Worm (Caenorhabditis elegans) whole organism, L3 larva: Measurements from ENCODE around the gene nfki-1.

ENCODE experiments used
- R02D3.7 ChIP-seq: fragments of 150-350 bp; optimal IDR thresholded peaks from 2 replicates; lab custom pipeline; 2014; ENCODE audit warnings: missing biosample characterization, missing genetic modification characterization
- ZK546.5 ChIP-seq: sonication (generic microtip); optimal IDR thresholded peaks from 2 replicates; lab custom pipeline; 2017; ENCODE audit warnings: missing biosample characterization, missing genetic modification characterization
- aly-2 ChIP-seq: fragments of 150-350 bp; optimal IDR thresholded peaks from 2 replicates; lab custom pipeline; 2014; ENCODE audit warnings: missing biosample characterization, missing genetic modification characterization
- ama-1 ChIP-seq: fragments of 150-350 bp; optimal IDR thresholded peaks from 2 replicates; lab custom pipeline; 2018
- ceh-16 ChIP-seq: sonication (generic microtip); optimal IDR thresholded peaks from 2 replicates; lab custom pipeline; 2017; ENCODE audit warnings: missing biosample characterization, missing genetic modification characterization
- ceh-28 ChIP-seq: fragments of 150-350 bp; optimal IDR thresholded peaks from 2 replicates; lab custom pipeline; 2014; ENCODE audit warnings: missing biosample characterization, missing genetic modification reagents, missing genetic modification characterization
- ceh-82 ChIP-seq: fragments of 150-350 bp; optimal IDR thresholded peaks from 2 replicates; lab custom pipeline; 2014; ENCODE audit warnings: missing biosample characterization, missing genetic modification characterization
- ceh-9 ChIP-seq: sonication (generic microtip); optimal IDR thresholded peaks from 2 replicates; lab custom pipeline; 2018; ENCODE audit warnings: missing biosample characterization, missing genetic modification characterization
- daf-12 ChIP-seq: fragments of 150-350 bp; optimal IDR thresholded peaks from 2 replicates; lab custom pipeline; 2014; ENCODE audit warnings: missing biosample characterization, missing genetic modification reagents, missing genetic modification characterization
- egl-27 ChIP-seq: sonication (generic microtip); optimal IDR thresholded peaks from 4 replicates; lab custom pipeline; 2017; ENCODE audit warnings: missing biosample characterization, missing genetic modification reagents, missing genetic modification characterization
- egl-5 ChIP-seq: fragments of 150-350 bp; optimal IDR thresholded peaks from 2 replicates; lab custom pipeline; 2017; ENCODE audit warnings: missing biosample characterization, missing genetic modification reagents, missing genetic modification characterization, inconsistent platforms
- elt-1 ChIP-seq: fragments of 150-350 bp; optimal IDR thresholded peaks from 2 replicates; lab custom pipeline; 2014; ENCODE audit warnings: missing biosample characterization, missing genetic modification characterization
- elt-2 ChIP-seq: sonication (generic microtip); optimal IDR thresholded peaks from 2 replicates; lab custom pipeline; 2016; ENCODE audit warnings: missing genetic modification reagents, mild to moderate bottlenecking, missing genetic modification characterization, missing compliant biosample characterization
- elt-3 ChIP-seq, 3 experiments: fragments of 150-350 bp in 1 of 3; sonication (generic microtip) in 2 of 3; optimal IDR thresholded peaks; 2 replicates in 2 of 3; 4 replicates in 1 of 3; lab custom pipeline; 2014 to 2017; ENCODE audit warnings: missing biosample characterization in 3 of 3, missing genetic modification characterization in 3 of 3
- fkh-10 ChIP-seq: sonication (generic microtip); optimal IDR thresholded peaks from 2 replicates; lab custom pipeline; 2017; ENCODE audit warnings: missing biosample characterization, missing genetic modification reagents, missing genetic modification characterization
- fkh-2 ChIP-seq: fragments of 150-350 bp; optimal IDR thresholded peaks from 2 replicates; lab custom pipeline; 2014; ENCODE audit warnings: missing biosample characterization, missing genetic modification reagents, missing genetic modification characterization
- fos-1 ChIP-seq: fragments of 150-350 bp; optimal IDR thresholded peaks from 2 replicates; lab custom pipeline; 2014; ENCODE audit warnings: missing biosample characterization, missing genetic modification characterization
- hmg-11 ChIP-seq: sonication (generic microtip); optimal IDR thresholded peaks from 2 replicates; lab custom pipeline; 2016; ENCODE audit warnings: missing genetic modification characterization, missing compliant biosample characterization
- jun-1 ChIP-seq: fragments of 150-350 bp; optimal IDR thresholded peaks from 2 replicates; lab custom pipeline; 2014; ENCODE audit warnings: missing biosample characterization, missing genetic modification reagents, missing genetic modification characterization
- lin-15B ChIP-seq: fragments of 150-350 bp; optimal IDR thresholded peaks from 2 replicates; lab custom pipeline; 2014; ENCODE audit warnings: missing biosample characterization, missing genetic modification characterization
- lin-39 ChIP-seq: fragments of 150-350 bp; optimal IDR thresholded peaks from 2 replicates; lab custom pipeline; 2018; ENCODE audit warnings: missing biosample characterization, missing genetic modification reagents, missing genetic modification characterization
- lsy-12 ChIP-seq: sonication (generic microtip); optimal IDR thresholded peaks from 2 replicates; lab custom pipeline; 2016; ENCODE audit warnings: mild to moderate bottlenecking, missing genetic modification characterization, missing compliant biosample characterization
- mdl-1 ChIP-seq: fragments of 150-350 bp; optimal IDR thresholded peaks from 2 replicates; lab custom pipeline; 2014; ENCODE audit warnings: missing biosample characterization, missing genetic modification characterization
- mml-1 ChIP-seq: fragments of 150-350 bp; sonication (generic microtip); optimal IDR thresholded peaks from 3 replicates; lab custom pipeline; 2014; ENCODE audit warnings: missing biosample characterization, missing genetic modification characterization
- nfya-1 ChIP-seq: sonication (generic microtip); optimal IDR thresholded peaks from 2 replicates; lab custom pipeline; 2017; ENCODE audit warnings: missing genetic modification characterization, mild to moderate bottlenecking, missing compliant biosample characterization, antibody characterized with exemption, moderate library complexity; ENCODE audit not compliant: insufficient read depth
- nhr-11 ChIP-seq: fragments of 150-350 bp; optimal IDR thresholded peaks from 2 replicates; lab custom pipeline; 2014; ENCODE audit warnings: missing biosample characterization, missing genetic modification characterization
- nhr-12 ChIP-seq: fragments of 150-350 bp; optimal IDR thresholded peaks from 2 replicates; lab custom pipeline; 2014; ENCODE audit warnings: missing biosample characterization, missing genetic modification characterization
- nhr-23 ChIP-seq: fragments of 150-350 bp; optimal IDR thresholded peaks from 2 replicates; lab custom pipeline; 2014; ENCODE audit warnings: missing biosample characterization, missing genetic modification reagents, missing genetic modification characterization
- nhr-237 ChIP-seq: fragments of 150-350 bp; optimal IDR thresholded peaks from 2 replicates; lab custom pipeline; 2014; ENCODE audit warnings: missing biosample characterization, missing genetic modification characterization
- nhr-28 ChIP-seq: fragments of 150-350 bp; optimal IDR thresholded peaks from 2 replicates; lab custom pipeline; 2014; ENCODE audit warnings: missing biosample characterization, missing genetic modification characterization
- nhr-67 ChIP-seq: fragments of 150-350 bp; optimal IDR thresholded peaks from 2 replicates; lab custom pipeline; 2014; ENCODE audit warnings: missing biosample characterization, missing genetic modification characterization
- nhr-76 ChIP-seq: fragments of 150-350 bp; sonication (generic microtip); optimal IDR thresholded peaks from 5 replicates; lab custom pipeline; 2014; ENCODE audit warnings: missing biosample characterization, missing genetic modification characterization
- nhr-77 ChIP-seq: fragments of 150-350 bp; optimal IDR thresholded peaks from 2 replicates; lab custom pipeline; 2014; ENCODE audit warnings: missing biosample characterization, missing genetic modification characterization
- pha-4 ChIP-seq: fragments of 150-350 bp; optimal IDR thresholded peaks from 2 replicates; lab custom pipeline; 2014; ENCODE audit warnings: missing biosample characterization, missing genetic modification reagents, missing genetic modification characterization
- pqm-1 ChIP-seq: fragments of 150-350 bp; optimal IDR thresholded peaks from 2 replicates; lab custom pipeline; 2017; ENCODE audit warnings: missing biosample characterization, missing genetic modification characterization, inconsistent platforms
- sea-2 ChIP-seq: fragments of 150-350 bp; sonication (generic microtip); optimal IDR thresholded peaks from 4 replicates; lab custom pipeline; 2014; ENCODE audit warnings: missing biosample characterization, missing genetic modification reagents, missing genetic modification characterization
- skn-1 ChIP-seq: fragments of 150-350 bp; optimal IDR thresholded peaks from 2 replicates; lab custom pipeline; 2014; ENCODE audit warnings: missing biosample characterization, missing genetic modification characterization
- snpc-4 ChIP-seq: fragments of 150-350 bp; optimal IDR thresholded peaks from 2 replicates; lab custom pipeline; 2014; ENCODE audit warnings: missing biosample characterization, missing genetic modification characterization
- tbx-2 ChIP-seq: sonication (generic microtip); optimal IDR thresholded peaks from 2 replicates; lab custom pipeline; 2016; ENCODE audit warnings: mild to moderate bottlenecking, missing genetic modification characterization, missing compliant biosample characterization
- zag-1 ChIP-seq: fragments of 150-350 bp; optimal IDR thresholded peaks from 2 replicates; lab custom pipeline; 2014; ENCODE audit warnings: missing biosample characterization, missing genetic modification characterization
- ztf-11 ChIP-seq: fragments of 150-350 bp; optimal IDR thresholded peaks from 2 replicates; lab custom pipeline; 2014; ENCODE audit warnings: missing biosample characterization, missing genetic modification characterization

The nfki-1 gene

ce11 chrX:15345346-15346198 lies 9.5 kb upstream of the nfki-1 start:
- TF ChIP-seq elt-3 (tag; optimal IDR thresholded peaks at IDR 0.05; lab: Kevin White, UChicago) (no peak), lin-15B (no peak), nfya-1 (tag; lab: Kevin White, UChicago) (no peak), hmg-11 (tag; lab: Kevin White, UChicago) (no peak), egl-5 (peak; percentile 29), snpc-4 (tag; lab: Kevin White, UChicago) (peak; percentile 94), ceh-82 (tag; lab: Kevin White, UChicago) (no peak), nhr-67 (no peak), mml-1 (tag; lab: Kevin White, UChicago) (no peak), skn-1 (tag; lab: Kevin White, UChicago) (no peak), ceh-28 (tag; lab: Kevin White, UChicago) (peak; percentile 32), ZK546.5 (no peak), lsy-12 (tag; lab: Kevin White, UChicago) (no peak), pha-4 (tag; lab: Kevin White, UChicago) (peak; percentile 33), nhr-77 (tag; lab: Kevin White, UChicago) (no peak), nhr-12 (no peak), ceh-9 (tag; lab: Kevin White, UChicago) (no peak), nhr-28 (tag; lab: Kevin White, UChicago) (no peak), elt-2 (tag; lab: Kevin White, UChicago) (peak; percentile 41), egl-27 (tag; lab: Kevin White, UChicago) (no peak), lin-39 (tag; lab: Kevin White, UChicago) (peak; percentile 25), nhr-76 (tag; lab: Kevin White, UChicago) (no peak), nhr-11 (tag; lab: Kevin White, UChicago) (no peak), mdl-1 (tag; lab: Kevin White, UChicago) (no peak), jun-1 (tag; lab: Kevin White, UChicago) (no peak), R02D3.7 (tag; lab: Kevin White, UChicago) (no peak), fkh-2 (tag; lab: Kevin White, UChicago) (no peak), zag-1 (tag; lab: Kevin White, UChicago) (no peak), sea-2 (GFP tag; lab: Kevin White, UChicago) (no peak), daf-12 (no peak)

DNA sequence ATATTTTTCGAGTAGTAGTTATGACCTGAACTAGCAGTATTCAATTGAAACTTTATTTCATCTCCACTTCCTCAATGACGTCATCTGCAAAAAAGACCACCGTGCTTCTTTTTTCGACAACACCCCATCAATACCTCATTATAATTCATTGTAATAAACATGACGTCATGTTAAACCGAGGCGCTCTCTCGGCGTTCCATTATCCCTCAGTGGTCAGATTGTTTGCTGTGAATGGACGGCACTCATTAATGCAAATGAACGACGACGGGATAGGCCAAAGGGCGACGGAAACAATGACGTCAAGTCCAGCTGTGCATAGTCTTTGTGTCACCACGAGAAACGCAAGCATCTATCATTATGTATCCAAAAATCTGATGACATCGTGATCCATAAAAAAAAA lies 7.4 kb upstream of the nfki-1 start:
- peak; percentile 4 for TF ChIP-seq lin-39 (tag; lab: Kevin White, UChicago)
- TF ChIP-seq ceh-28 (tag; lab: Kevin White, UChicago) = no peak
- TF ChIP-seq egl-5 = peak; percentile 71
- peak; percentile 2 for TF ChIP-seq nfya-1 (tag; lab: Kevin White, UChicago)
- no peak for TF ChIP-seq elt-1
- no peak for TF ChIP-seq elt-2 (tag; lab: Kevin White, UChicago)

ce11 chrX:15352871-15353270 lies 2.2 kb upstream of the nfki-1 start:
- no peak for TF ChIP-seq elt-2 (tag; lab: Kevin White, UChicago)
- TF ChIP-seq skn-1 (tag; lab: Kevin White, UChicago) = no peak
- TF ChIP-seq elt-3 (tag; optimal IDR thresholded peaks at IDR 0.05; lab: Kevin White, UChicago) = no peak
- no peak for TF ChIP-seq fos-1
- TF ChIP-seq mml-1 (tag; lab: Kevin White, UChicago) = no peak
- TF ChIP-seq nhr-23 (tag; lab: Kevin White, UChicago) = no peak
- TF ChIP-seq egl-5 = no peak
- no peak for TF ChIP-seq sea-2 (GFP tag; lab: Kevin White, UChicago)
- no peak for TF ChIP-seq nhr-237 (tag; lab: Kevin White, UChicago)

DNA sequence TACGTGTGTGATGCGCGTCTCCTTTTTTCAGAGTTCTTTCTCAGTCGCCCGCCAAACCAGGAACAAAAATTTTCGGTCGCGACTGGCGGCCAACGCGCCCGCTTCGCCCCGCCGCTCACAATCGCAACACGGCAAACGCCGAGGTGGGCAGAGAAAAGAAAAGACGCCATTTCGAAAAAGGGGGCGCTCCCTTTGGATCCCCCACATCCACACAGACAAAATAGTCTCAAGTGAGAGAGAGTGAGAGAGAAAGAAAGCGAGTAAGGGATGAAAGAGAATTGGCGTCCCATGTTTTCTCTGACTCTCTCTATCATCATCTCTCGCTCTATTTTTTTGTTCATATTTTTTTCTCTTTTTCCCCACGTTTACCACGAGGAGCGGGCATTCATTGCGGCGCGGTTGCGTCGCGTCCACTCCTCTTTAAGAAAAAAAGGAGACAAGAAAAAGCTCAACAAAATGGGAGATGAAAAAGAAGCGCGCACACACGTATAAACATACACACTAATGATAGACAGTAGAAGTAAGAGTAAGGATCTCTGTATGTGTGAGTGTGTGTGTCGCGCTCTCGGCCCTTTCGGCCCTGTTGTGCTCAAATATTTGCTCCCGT lies 1.1 kb upstream of the nfki-1 start:
- TF ChIP-seq lin-39 (tag; lab: Kevin White, UChicago) (peak; percentile 79), skn-1 (tag; lab: Kevin White, UChicago) (peak; percentile 72), nhr-28 (tag; lab: Kevin White, UChicago) (no peak), nhr-23 (tag; lab: Kevin White, UChicago) (peak; percentile 75), sea-2 (GFP tag; lab: Kevin White, UChicago) (no peak), fos-1 (no peak), aly-2 (tag; lab: Kevin White, UChicago) (no peak), ama-1 (lab: Kevin White, UChicago) (peak; percentile 63), lin-15B (peak; percentile 66), nhr-77 (tag; lab: Kevin White, UChicago) (no peak), elt-2 (tag; lab: Kevin White, UChicago) (peak; percentile 55), ZK546.5 (no peak), nhr-76 (tag; lab: Kevin White, UChicago) (no peak), nhr-12 (no peak), ceh-16 (tag; lab: Kevin White, UChicago) (peak; percentile 39), ceh-9 (tag; lab: Kevin White, UChicago) (no peak), ztf-11 (tag; lab: Kevin White, UChicago) (no peak), tbx-2 (tag; lab: Kevin White, UChicago) (peak; percentile 74), nhr-67 (no peak), hmg-11 (tag; lab: Kevin White, UChicago) (peak; percentile 92), jun-1 (tag; lab: Kevin White, UChicago) (peak; percentile 84), pqm-1 (tag; lab: Kevin White, UChicago) (peak; percentile 4), elt-1 (peak; percentile 49), snpc-4 (tag; lab: Kevin White, UChicago) (peak; percentile 63), zag-1 (tag; lab: Kevin White, UChicago) (peak; percentile 52), fkh-10 (peak; percentile 40), nfya-1 (tag; lab: Kevin White, UChicago) (peak; percentile 89), mdl-1 (tag; lab: Kevin White, UChicago) (peak; percentile 84)
